Worm (Caenorhabditis elegans) whole organism, mixed stage, embryonic: ENCODE results near the gene cyp-32B1.
A peak's percentile ranks its signal among the peaks of the same experiment; 100 is the strongest.

ENCODE experiments used
- M03D4.4 ChIP-seq: sonication (generic microtip); optimal IDR thresholded peaks from 2 replicates; lab custom pipeline; 2017; ENCODE audit warnings: mild to moderate bottlenecking, missing genetic modification characterization, missing compliant biosample characterization
- bed-3 ChIP-seq: fragments of 200-800 bp; sonication (Bioruptor generic); optimal IDR thresholded peaks from 3 replicates; lab custom pipeline; 2018; ENCODE audit warnings: mild to moderate bottlenecking, missing genetic modification characterization, moderate library complexity, missing compliant biosample characterization
- blmp-1 ChIP-seq: fragments of 150-350 bp; optimal IDR thresholded peaks from 2 replicates; lab custom pipeline; 2014; ENCODE audit warnings: missing biosample characterization, missing genetic modification characterization
- ceh-39 ChIP-seq: fragments of 150-350 bp; optimal IDR thresholded peaks from 2 replicates; lab custom pipeline; 2014; ENCODE audit warnings: missing biosample characterization, missing genetic modification characterization
- ceh-43 ChIP-seq: fragments of 200-800 bp; sonication (Bioruptor generic); optimal IDR thresholded peaks from 2 replicates; lab custom pipeline; 2018; ENCODE audit warnings: mild to moderate bottlenecking, missing genetic modification characterization, moderate library complexity, missing compliant biosample characterization
- ceh-83 ChIP-seq: fragments of 200-800 bp; sonication (Bioruptor generic); optimal IDR thresholded peaks from 2 replicates; lab custom pipeline; 2018; ENCODE audit warnings: mild to moderate bottlenecking, missing genetic modification characterization, missing compliant biosample characterization
- ces-1 ChIP-seq: fragments of 150-350 bp; optimal IDR thresholded peaks from 2 replicates; lab custom pipeline; 2014; ENCODE audit warnings: missing biosample characterization, missing genetic modification reagents, missing genetic modification characterization
- cnd-1 ChIP-seq: fragments of 200-800 bp; sonication (Bioruptor generic); optimal IDR thresholded peaks from 2 replicates; lab custom pipeline; 2018; ENCODE audit warnings: mild to moderate bottlenecking, missing genetic modification characterization, missing compliant biosample characterization
- elt-3 ChIP-seq: fragments of 150-350 bp; optimal IDR thresholded peaks from 2 replicates; lab custom pipeline; 2014; ENCODE audit warnings: missing biosample characterization, missing genetic modification characterization
- ham-2 ChIP-seq: fragments of 200-800 bp; sonication (Bioruptor generic); optimal IDR thresholded peaks from 2 replicates; lab custom pipeline; 2018; ENCODE audit warnings: mild to moderate bottlenecking, missing genetic modification characterization, missing compliant biosample characterization
- hlh-1 ChIP-seq: fragments of 150-350 bp; optimal IDR thresholded peaks from 2 replicates; lab custom pipeline; 2014; ENCODE audit warnings: missing biosample characterization, missing genetic modification reagents, missing genetic modification characterization
- lin-13 ChIP-seq: fragments of 150-350 bp; optimal IDR thresholded peaks from 2 replicates; lab custom pipeline; 2014; ENCODE audit warnings: missing biosample characterization, missing genetic modification characterization
- lin-32 ChIP-seq: fragments of 200-800 bp; sonication (Bioruptor generic); optimal IDR thresholded peaks from 2 replicates; lab custom pipeline; 2018; ENCODE audit warnings: mild to moderate bottlenecking, missing genetic modification characterization, missing compliant biosample characterization
- lsy-2 ChIP-seq: fragments of 150-350 bp; optimal IDR thresholded peaks from 2 replicates; lab custom pipeline; 2014; ENCODE audit warnings: missing biosample characterization, missing genetic modification characterization
- mab-5 ChIP-seq: fragments of 150-350 bp; optimal IDR thresholded peaks from 2 replicates; lab custom pipeline; 2014; ENCODE audit warnings: missing biosample characterization, missing genetic modification characterization
- mep-1 ChIP-seq: fragments of 150-350 bp; optimal IDR thresholded peaks from 2 replicates; lab custom pipeline; 2017; ENCODE audit warnings: missing biosample characterization, missing genetic modification reagents, missing genetic modification characterization, inconsistent platforms
- nhr-12 ChIP-seq: fragments of 150-350 bp; optimal IDR thresholded peaks from 2 replicates; lab custom pipeline; 2014; ENCODE audit warnings: missing biosample characterization, missing genetic modification characterization
- nhr-2 ChIP-seq: fragments of 150-350 bp; optimal IDR thresholded peaks from 2 replicates; lab custom pipeline; 2014; ENCODE audit warnings: missing biosample characterization, missing genetic modification characterization
- nhr-237 ChIP-seq: fragments of 150-350 bp; optimal IDR thresholded peaks from 2 replicates; lab custom pipeline; 2014; ENCODE audit warnings: missing biosample characterization, missing genetic modification characterization
- nhr-28 ChIP-seq: fragments of 150-350 bp; optimal IDR thresholded peaks from 2 replicates; lab custom pipeline; 2014; ENCODE audit warnings: missing biosample characterization, missing genetic modification characterization
- nhr-76 ChIP-seq: sonication (generic microtip); optimal IDR thresholded peaks from 2 replicates; lab custom pipeline; 2017; ENCODE audit warnings: missing biosample characterization, missing genetic modification characterization
- pha-4 ChIP-seq: fragments of 150-350 bp; optimal IDR thresholded peaks from 2 replicates; lab custom pipeline; 2018; ENCODE audit warnings: missing biosample characterization, missing genetic modification reagents, missing genetic modification characterization
- sem-2 ChIP-seq: fragments of 200-800 bp; sonication (Bioruptor generic); optimal IDR thresholded peaks from 2 replicates; lab custom pipeline; 2018; ENCODE audit warnings: mild to moderate bottlenecking, missing genetic modification characterization, missing compliant biosample characterization
- snpc-4 ChIP-seq: fragments of 150-350 bp; optimal IDR thresholded peaks from 2 replicates; lab custom pipeline; 2014; ENCODE audit warnings: missing biosample characterization, missing genetic modification characterization
- sptf-1 ChIP-seq: sonication (generic microtip); optimal IDR thresholded peaks from 2 replicates; lab custom pipeline; 2017; ENCODE audit warnings: mild to moderate bottlenecking, missing genetic modification characterization, moderate library complexity, missing compliant biosample characterization
- tbx-8 ChIP-seq: fragments of 200-800 bp; sonication (Bioruptor generic); optimal IDR thresholded peaks from 2 replicates; lab custom pipeline; 2018; ENCODE audit warnings: mild to moderate bottlenecking, missing genetic modification characterization, moderate library complexity, missing compliant biosample characterization
- unc-120 ChIP-seq: sonication (generic microtip); optimal IDR thresholded peaks from 2 replicates; lab custom pipeline; 2017; ENCODE audit warnings: missing genetic modification characterization, missing compliant biosample characterization; ENCODE audit not compliant: poor library complexity, severe bottlenecking
- unc-39 ChIP-seq: fragments of 150-350 bp; optimal IDR thresholded peaks from 2 replicates; lab custom pipeline; 2014; ENCODE audit warnings: missing biosample characterization, missing genetic modification characterization
- unc-62 ChIP-seq: fragments of 150-350 bp; optimal IDR thresholded peaks from 2 replicates; lab custom pipeline; 2014; ENCODE audit warnings: missing biosample characterization, missing genetic modification reagents, missing genetic modification characterization
- ztf-11 ChIP-seq: fragments of 150-350 bp; optimal IDR thresholded peaks from 2 replicates; lab custom pipeline; 2014; ENCODE audit warnings: missing biosample characterization, missing genetic modification characterization

The cyp-32B1 gene

DNA sequence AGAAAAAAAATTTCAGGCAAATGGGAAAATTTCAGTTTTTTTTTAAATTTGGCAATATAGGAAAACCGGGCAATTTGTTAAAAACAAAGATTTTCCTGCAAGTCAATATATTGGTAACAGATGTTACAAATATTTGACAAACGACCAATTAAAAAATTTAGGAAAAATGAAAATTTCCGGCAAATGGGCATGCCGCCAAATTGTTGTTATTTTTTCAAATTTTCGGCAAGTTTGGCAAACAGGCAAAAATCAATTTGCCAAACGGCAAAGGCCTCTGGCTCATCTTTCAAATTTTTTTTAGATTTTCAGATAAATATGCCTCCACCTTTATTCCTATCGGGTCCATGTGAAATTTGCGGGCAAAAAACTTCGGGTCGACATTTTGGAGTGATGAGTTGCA is 20.5 kb upstream of the cyp-32B1 start, which contains the start of gene nhr-128:
Gene nhr-128, plus strand, starts transcription at position 301 of the 400 bp plus-strand sequence.
- TF ChIP-seq nhr-237 (tag; lab: Kevin White, UChicago) (no peak), nhr-76 (tag; lab: Kevin White, UChicago) (no peak), blmp-1 (tag; lab: Kevin White, UChicago) (no peak), mab-5 (tag; lab: Kevin White, UChicago) (no peak), unc-62 (GFP tag; lab: Kevin White, UChicago) (no peak)

DNA sequence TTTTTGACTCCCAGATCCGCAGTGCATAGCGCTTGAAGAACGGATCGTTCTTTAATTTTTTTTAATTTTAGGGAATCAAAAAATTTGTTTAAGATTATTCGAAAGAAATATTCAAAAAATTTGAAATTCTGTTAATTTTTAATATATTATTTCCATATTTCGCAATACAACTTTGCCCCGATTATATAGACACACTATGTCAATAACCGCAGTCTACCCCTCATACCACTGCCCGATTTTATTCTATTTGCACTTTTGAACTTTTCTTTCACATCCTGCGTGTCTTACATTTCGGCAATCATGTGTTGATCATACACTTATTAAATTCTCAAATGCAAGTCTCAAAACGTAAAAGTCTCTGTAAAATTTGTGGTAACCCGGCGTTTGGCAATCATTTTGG is 17.6 kb upstream of the cyp-32B1 start, which contains the start of gene nhr-56:
Gene nhr-56, plus strand, starts transcription at position 202 of the 400 bp plus-strand sequence.
- TF ChIP-seq blmp-1 (tag; lab: Kevin White, UChicago) (no peak), nhr-237 (tag; lab: Kevin White, UChicago) (peak; percentile 44), pha-4 (tag; lab: Kevin White, UChicago) (peak; percentile 89)

DNA sequence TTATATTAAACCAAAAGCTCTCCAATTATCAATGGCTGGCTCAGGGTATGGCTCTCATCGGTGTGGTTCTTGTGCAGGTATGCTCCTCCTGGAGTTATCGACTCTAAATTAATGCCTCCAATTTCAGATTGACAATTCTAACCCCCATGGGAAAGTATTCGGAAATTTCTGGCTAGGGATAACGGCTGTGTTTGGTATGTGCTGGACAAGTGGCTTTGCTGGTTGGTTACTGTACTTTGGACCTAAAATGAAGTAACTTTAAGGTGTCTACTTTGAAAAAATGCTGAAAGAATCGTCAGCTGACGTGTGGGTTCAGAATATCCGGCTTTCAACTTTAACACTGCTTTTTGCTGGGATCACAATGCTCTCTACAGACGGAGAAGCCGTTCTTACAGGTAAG is 15.7 kb upstream of the cyp-32B1 start:
- TF ChIP-seq ztf-11 (no peak), hlh-1 (tag; lab: Kevin White, UChicago) (no peak), nhr-2 (no peak), ceh-43 (GFP tag; lab: Kevin White, UChicago) (no peak), cnd-1 (no peak), ceh-83 (GFP tag; lab: Kevin White, UChicago) (no peak), sptf-1 (no peak), M03D4.4 (tag; lab: Kevin White, UChicago) (no peak), nhr-12 (tag; lab: Kevin White, UChicago) (no peak), unc-62 (GFP tag; lab: Kevin White, UChicago) (no peak), nhr-237 (tag; lab: Kevin White, UChicago) (no peak), bed-3 (GFP tag; lab: Kevin White, UChicago) (no peak), snpc-4 (tag; lab: Kevin White, UChicago) (no peak), mep-1 (no peak), mab-5 (tag; lab: Kevin White, UChicago) (no peak), unc-120 (tag; lab: Kevin White, UChicago) (no peak), tbx-8 (no peak)

DNA sequence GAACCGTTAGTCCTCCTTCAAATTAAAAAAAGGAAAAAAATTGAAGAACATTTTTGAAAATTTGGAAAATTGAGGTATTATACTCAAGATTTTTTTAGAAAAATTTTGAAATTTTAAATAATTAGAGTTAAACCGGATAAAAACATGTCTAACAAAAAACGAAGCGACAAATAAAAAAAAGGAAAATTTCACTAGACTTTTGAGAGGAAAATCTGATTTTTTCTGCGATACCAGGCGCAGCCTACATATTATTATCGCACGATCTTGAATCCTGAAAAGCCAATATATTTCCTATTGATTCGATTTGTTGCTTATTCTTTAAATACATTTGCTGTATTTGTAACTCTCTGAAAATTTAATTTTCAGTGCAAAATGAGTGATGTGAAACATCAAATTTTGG is 14.1 kb upstream of the cyp-32B1 start, which contains the start of gene nstp-8:
Gene nstp-8, plus strand, starts transcription at position 301 of the 400 bp plus-strand sequence.
- TF ChIP-seq nhr-2 = no peak
- no peak for TF ChIP-seq unc-39 (tag; lab: Kevin White, UChicago)
- no peak for TF ChIP-seq blmp-1 (tag; lab: Kevin White, UChicago)
- no peak for TF ChIP-seq tbx-8
- no peak for TF ChIP-seq unc-120 (tag; lab: Kevin White, UChicago)
- TF ChIP-seq mab-5 (tag; lab: Kevin White, UChicago) = no peak
- no peak for TF ChIP-seq snpc-4 (tag; lab: Kevin White, UChicago)
- TF ChIP-seq ceh-43 (GFP tag; lab: Kevin White, UChicago) = no peak
- no peak for TF ChIP-seq ces-1
- no peak for TF ChIP-seq mep-1
- TF ChIP-seq ceh-83 (GFP tag; lab: Kevin White, UChicago) = no peak
- TF ChIP-seq, all 35 proteins: peak for 0

DNA sequence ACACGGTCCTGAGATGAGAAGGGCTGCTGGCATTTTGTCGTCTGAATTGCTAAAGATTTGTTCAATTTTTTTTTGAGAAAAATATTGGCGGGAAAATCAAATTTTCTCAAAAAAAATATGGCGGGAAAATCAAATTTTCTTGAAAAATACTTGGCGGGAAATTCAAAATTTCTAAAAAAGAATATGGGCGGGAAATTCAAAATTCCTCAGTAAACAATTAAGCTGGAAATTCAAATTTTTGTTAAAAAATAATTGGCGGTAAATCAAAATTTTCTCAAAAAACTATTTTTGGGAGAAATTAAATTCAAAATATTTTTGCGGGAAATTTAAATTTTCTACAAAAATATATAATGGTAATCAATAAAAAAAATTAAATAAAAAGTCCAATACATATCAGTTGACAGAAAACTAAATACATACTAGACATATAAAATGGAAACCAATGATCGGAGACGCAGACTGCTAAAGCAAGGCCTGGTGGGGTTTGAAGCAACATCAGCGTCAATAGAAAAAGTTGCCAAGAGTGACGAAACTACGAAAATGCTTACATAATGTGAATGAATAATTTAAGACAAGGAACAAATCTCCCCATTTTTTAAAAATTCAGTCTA is 13.3 kb upstream of the cyp-32B1 start, which contains the start of gene nhr-184:
Gene nhr-184, minus strand, starts transcription at position 51 of the 611 bp plus-strand sequence.
- TF ChIP-seq ham-2 (no peak), sem-2 (GFP tag; lab: Kevin White, UChicago) (no peak), unc-62 (GFP tag; lab: Kevin White, UChicago) (no peak), pha-4 (tag; lab: Kevin White, UChicago) (peak; percentile 6), ceh-83 (GFP tag; lab: Kevin White, UChicago) (no peak), nhr-76 (tag; lab: Kevin White, UChicago) (no peak)

DNA sequence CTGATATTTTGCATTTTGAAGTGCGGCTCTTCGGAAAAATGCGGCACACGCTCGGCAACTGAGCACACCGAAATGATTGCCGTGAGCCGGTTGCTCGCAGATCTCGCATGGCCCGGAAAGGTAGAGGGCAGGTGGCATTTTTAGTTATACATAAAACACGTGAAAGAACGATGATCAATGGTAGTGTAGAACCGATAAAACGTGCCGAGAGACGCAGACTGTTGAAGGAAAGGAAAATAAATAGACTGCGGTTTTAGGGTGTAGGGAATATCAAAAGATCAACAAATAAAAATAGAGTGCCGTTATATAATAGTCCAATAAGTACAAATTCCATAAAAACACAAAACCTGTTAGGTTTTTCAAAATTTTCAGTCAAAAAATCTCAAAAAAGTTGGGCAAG is 10.7 kb upstream of the cyp-32B1 start, which contains the start of gene nhr-133:
Gene nhr-133, minus strand, starts transcription at position 183 of the 400 bp plus-strand sequence.
- TF ChIP-seq nhr-76 (tag; lab: Kevin White, UChicago) = no peak
- no peak for TF ChIP-seq ceh-83 (GFP tag; lab: Kevin White, UChicago)
- TF ChIP-seq snpc-4 (tag; lab: Kevin White, UChicago) = no peak
- no peak for TF ChIP-seq pha-4 (tag; lab: Kevin White, UChicago)
- no peak for TF ChIP-seq mab-5 (tag; lab: Kevin White, UChicago)
- no peak for TF ChIP-seq lsy-2 (tag; lab: Kevin White, UChicago)
- TF ChIP-seq bed-3 (GFP tag; lab: Kevin White, UChicago) = no peak
- no peak for TF ChIP-seq nhr-28 (tag; lab: Kevin White, UChicago)
- TF ChIP-seq sptf-1 = no peak
- no peak for TF ChIP-seq elt-3 (tag; lab: Kevin White, UChicago)
- no peak for TF ChIP-seq ceh-39 (tag; lab: Kevin White, UChicago)
- TF ChIP-seq lin-32 (GFP tag; lab: Kevin White, UChicago) = no peak
- no peak for TF ChIP-seq sem-2 (GFP tag; lab: Kevin White, UChicago)
- TF ChIP-seq lin-13 (tag; lab: Kevin White, UChicago) = no peak
- no peak for TF ChIP-seq blmp-1 (tag; lab: Kevin White, UChicago)
- TF ChIP-seq nhr-12 (tag; lab: Kevin White, UChicago) = no peak
